Fruit fly (Drosophila melanogaster) whole organism, wandering third instar larva: ENCODE data around the gene Bicra.

Experiments
- Abd-B ChIP-seq: fragments of >200 bp; optimal IDR thresholded peaks from 2 replicates; lab custom pipeline; 2017; ENCODE audit warnings: missing biosample characterization, missing genetic modification characterization
- CG32264 ChIP-seq: fragments of 200-800 bp; sonication (Bioruptor generic); optimal IDR thresholded peaks from 2 replicates; lab custom pipeline; 2016; ENCODE audit warnings: missing biosample characterization, missing genetic modification characterization
- CG9705 ChIP-seq: fragments of 200-800 bp; sonication (Bioruptor generic); optimal IDR thresholded peaks from 2 replicates; lab custom pipeline; 2018; ENCODE audit warnings: missing biosample characterization, mild to moderate bottlenecking, missing genetic modification characterization
- CrebA ChIP-seq: fragments of 200-800 bp; sonication (Bioruptor generic); optimal IDR thresholded peaks from 2 replicates; lab custom pipeline; 2016; ENCODE audit warnings: missing biosample characterization, mild to moderate bottlenecking, missing genetic modification characterization, borderline replicate concordance
- Dfd ChIP-seq: fragments of >200 bp; optimal IDR thresholded peaks from 2 replicates; lab custom pipeline; 2017; ENCODE audit warnings: missing biosample characterization, missing genetic modification characterization
- Dif ChIP-seq: fragments of 200-275, 200-300 bp; sonication (Bioruptor generic); optimal IDR thresholded peaks from 2 replicates; lab custom pipeline; 2018; ENCODE audit warnings: missing biosample characterization, missing genetic modification characterization; ENCODE audit not compliant: partially characterized antibody
- GATAd ChIP-seq: sonication (Bioruptor generic); optimal IDR thresholded peaks from 2 replicates; lab custom pipeline; 2016; ENCODE audit warnings: missing biosample characterization, missing genetic modification characterization
- HLH106 ChIP-seq: fragments of 200-800 bp; optimal IDR thresholded peaks from 3 replicates; lab custom pipeline; 2019; ENCODE audit warnings: missing biosample characterization, mild to moderate bottlenecking, missing genetic modification characterization, moderate library complexity
- Hnf4 ChIP-seq: fragments of 200-800 bp; sonication (Bioruptor generic); optimal IDR thresholded peaks from 2 replicates; lab custom pipeline; 2016; ENCODE audit warnings: missing biosample characterization, mild to moderate bottlenecking, missing genetic modification characterization
- Hr78 ChIP-seq: fragments of >200 bp; optimal IDR thresholded peaks from 2 replicates; lab custom pipeline; 2017; ENCODE audit warnings: missing biosample characterization, missing genetic modification characterization
- Hr83 ChIP-seq: fragments of 200-300 bp; sonication (Bioruptor generic); optimal IDR thresholded peaks from 2 replicates; lab custom pipeline; 2016; ENCODE audit warnings: missing biosample characterization, mild to moderate bottlenecking, missing genetic modification characterization, moderate library complexity; ENCODE audit not compliant: poor library complexity, severe bottlenecking
- Jra ChIP-seq: sonication (Bioruptor generic); optimal IDR thresholded peaks from 2 replicates; lab custom pipeline; 2016; ENCODE audit warnings: missing biosample characterization, missing genetic modification characterization
- Mio ChIP-seq: sonication (Bioruptor generic); optimal IDR thresholded peaks from 2 replicates; lab custom pipeline; 2016; ENCODE audit warnings: missing biosample characterization, missing genetic modification characterization
- Myc ChIP-seq: fragments of >200 bp; optimal IDR thresholded peaks from 2 replicates; lab custom pipeline; 2017
- N ChIP-seq: fragments of >200 bp; optimal IDR thresholded peaks from 2 replicates; lab custom pipeline; 2018; ENCODE audit warnings: missing biosample characterization, missing external identifiers, missing genetic modification characterization
- OdsH ChIP-seq: fragments of 200-800 bp; sonication (Bioruptor generic); optimal IDR thresholded peaks from 2 replicates; lab custom pipeline; 2016; ENCODE audit warnings: missing biosample characterization, mild to moderate bottlenecking, missing genetic modification characterization
- Rel ChIP-seq, 2 experiments: fragments of 200-800 bp; sonication (Bioruptor generic) in 1 of 2; optimal IDR thresholded peaks; 2 replicates in 1 of 2; 3 replicates in 1 of 2; lab custom pipeline; 2016 to 2019; ENCODE audit warnings: mild to moderate bottlenecking in 2 of 2, missing biosample characterization in 2 of 2, missing genetic modification characterization in 2 of 2, moderate library complexity in 1 of 2
- Sp1 ChIP-seq: fragments of 200-800 bp; sonication (Bioruptor generic); optimal IDR thresholded peaks from 3 replicates; lab custom pipeline; 2019; ENCODE audit warnings: missing biosample characterization, mild to moderate bottlenecking, missing genetic modification characterization, moderate library complexity
- Vsx2 ChIP-seq: fragments of 200-300, 225-300 bp; sonication (Bioruptor generic); optimal IDR thresholded peaks from 2 replicates; lab custom pipeline; 2018; ENCODE audit warnings: missing biosample characterization, missing genetic modification characterization; ENCODE audit not compliant: partially characterized antibody
- br ChIP-seq: fragments of 200-800 bp; sonication (Bioruptor generic); optimal IDR thresholded peaks from 2 replicates; lab custom pipeline; 2016; ENCODE audit warnings: missing biosample characterization, missing genetic modification characterization
- brk ChIP-seq: fragments of 200-800 bp; sonication (Bioruptor generic); optimal IDR thresholded peaks from 2 replicates; lab custom pipeline; 2016; ENCODE audit warnings: missing biosample characterization, mild to moderate bottlenecking, missing genetic modification characterization
- dl ChIP-seq, 2 experiments: fragments of 175-275, 200-275 bp in 1 of 2; fragments of 200-275 bp in 1 of 2; sonication (Bioruptor generic); optimal IDR thresholded peaks; lab custom pipeline; 2018; ENCODE audit warnings: mild to moderate bottlenecking in 2 of 2, missing biosample characterization in 2 of 2, missing genetic modification characterization in 2 of 2, moderate library complexity in 2 of 2; ENCODE audit not compliant: partially characterized antibody in 2 of 2, insufficient read depth in 1 of 2
- dmrt93B ChIP-seq: fragments of 200-800 bp; sonication (Bioruptor generic); optimal IDR thresholded peaks from 2 replicates; lab custom pipeline; 2018; ENCODE audit warnings: missing biosample characterization, mild to moderate bottlenecking, missing genetic modification characterization
- dsf ChIP-seq: sonication (Bioruptor generic); optimal IDR thresholded peaks from 2 replicates; lab custom pipeline; 2016; ENCODE audit warnings: missing biosample characterization, missing genetic modification characterization, borderline replicate concordance
- ey ChIP-seq: fragments of 200-800 bp; sonication (Bioruptor generic); optimal IDR thresholded peaks from 2 replicates; lab custom pipeline; 2016; ENCODE audit warnings: missing biosample characterization, missing genetic modification characterization
- foxo ChIP-seq, 2 experiments: fragments of 200-800 bp; sonication (Bioruptor generic); optimal IDR thresholded peaks; 2 replicates in 1 of 2; 3 replicates in 1 of 2; lab custom pipeline; 2016 to 2017; ENCODE audit warnings: missing biosample characterization in 2 of 2, missing genetic modification characterization in 2 of 2
- fru ChIP-seq: fragments of 200-800 bp; sonication (Bioruptor generic); optimal IDR thresholded peaks from 3 replicates; lab custom pipeline; 2016; ENCODE audit warnings: missing biosample characterization, mild to moderate bottlenecking, missing genetic modification characterization
- h ChIP-seq: fragments of 200-800 bp; sonication (Bioruptor generic); optimal IDR thresholded peaks from 3 replicates; lab custom pipeline; 2016; ENCODE audit warnings: missing biosample characterization, mild to moderate bottlenecking, missing genetic modification characterization
- jim ChIP-seq: fragments of 175-275, 200-325 bp; sonication (Bioruptor generic); optimal IDR thresholded peaks from 2 replicates; lab custom pipeline; 2016; ENCODE audit warnings: missing biosample characterization, mild to moderate bottlenecking, missing genetic modification characterization
- lola ChIP-seq: fragments of >200 bp; optimal IDR thresholded peaks from 2 replicates; lab custom pipeline; 2017; ENCODE audit warnings: missing biosample characterization, missing genetic modification characterization
- pan ChIP-seq: fragments of >200 bp; optimal IDR thresholded peaks from 2 replicates; lab custom pipeline; 2017
- psq ChIP-seq: fragments of 200-800 bp; sonication (Bioruptor generic); optimal IDR thresholded peaks from 3 replicates; lab custom pipeline; 2017; ENCODE audit warnings: missing biosample characterization, mild to moderate bottlenecking, missing genetic modification characterization, moderate library complexity
- rgr ChIP-seq: fragments of 200-800 bp; sonication (Bioruptor generic); optimal IDR thresholded peaks from 3 replicates; lab custom pipeline; 2016; ENCODE audit warnings: missing biosample characterization, mild to moderate bottlenecking, missing genetic modification characterization
- sage ChIP-seq: fragments of 200-800 bp; sonication (Bioruptor generic); optimal IDR thresholded peaks from 2 replicates; lab custom pipeline; 2016; ENCODE audit warnings: missing biosample characterization, mild to moderate bottlenecking, missing genetic modification characterization
- sv ChIP-seq: fragments of 200-800 bp; sonication (Bioruptor generic); optimal IDR thresholded peaks from 3 replicates; lab custom pipeline; 2016; ENCODE audit warnings: missing biosample characterization, missing genetic modification characterization
- tai ChIP-seq: sonication (Bioruptor generic); optimal IDR thresholded peaks from 2 replicates; lab custom pipeline; 2016; ENCODE audit warnings: missing biosample characterization, missing genetic modification characterization
- usp ChIP-seq: fragments of >200 bp; optimal IDR thresholded peaks from 2 replicates; lab custom pipeline; 2017; ENCODE audit warnings: missing biosample characterization, missing genetic modification characterization
- woc ChIP-seq: sonication (Bioruptor generic); optimal IDR thresholded peaks from 2 replicates; lab custom pipeline; 2016; ENCODE audit warnings: missing biosample characterization, mild to moderate bottlenecking, missing genetic modification characterization

The Bicra gene

DNA sequence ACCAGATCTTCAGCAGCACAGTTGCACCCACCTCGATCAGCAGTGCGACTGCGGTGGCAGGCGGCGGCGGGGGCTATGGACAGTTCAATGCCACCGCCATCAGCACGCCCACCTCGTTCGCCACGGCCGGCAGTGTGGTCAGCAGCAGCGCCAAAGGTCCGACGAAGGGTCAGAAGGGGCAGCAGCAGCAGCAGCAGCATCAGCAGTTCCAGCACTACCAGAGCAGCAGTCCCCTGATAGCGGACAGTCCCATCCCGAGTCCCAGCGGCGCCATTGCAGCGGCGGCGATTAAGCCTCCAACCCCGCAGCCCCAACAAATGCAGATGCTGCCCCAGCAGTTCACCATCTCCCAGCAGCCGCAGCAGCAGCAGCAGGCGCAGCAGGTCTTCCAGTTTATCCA is 35.2 kb downstream of the Bicra start:
- TF ChIP-seq tai (GFP tag; lab: Kevin White, UChicago) (no peak), Dfd (GFP tag; lab: Kevin White, UChicago) (peak; percentile 74)

DNA sequence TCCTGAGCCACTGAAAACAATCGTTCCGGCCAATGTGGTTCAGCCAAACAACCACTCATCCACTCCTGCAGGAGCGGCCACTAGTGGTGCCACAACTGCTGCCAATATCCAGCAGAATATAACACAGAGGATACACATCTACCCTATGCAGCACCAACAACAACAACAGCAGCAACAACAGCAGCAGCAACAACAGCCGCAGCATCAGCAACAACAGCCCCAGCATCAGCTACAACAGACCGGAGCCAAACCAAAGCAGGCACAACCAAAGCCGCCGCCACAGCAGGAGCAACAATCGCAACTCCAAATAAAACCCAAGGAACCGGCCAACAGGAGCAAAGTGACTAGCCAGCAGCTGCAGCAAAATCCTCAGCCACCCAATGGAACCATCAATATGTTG is 40.4 kb downstream of the Bicra start:
- peak; percentile 90 for TF ChIP-seq Dfd (GFP tag; lab: Kevin White, UChicago)
- no peak for TF ChIP-seq Rel (GFP tag; optimal IDR thresholded peaks at IDR 0.05; lab: Kevin White, UChicago)
- no peak for TF ChIP-seq Rel (tag; optimal IDR thresholded peaks at IDR 0.05; lab: Kevin White, UChicago)
- TF ChIP-seq CG9705 (GFP tag; lab: Kevin White, UChicago) = no peak
- TF ChIP-seq Jra (GFP tag; lab: Kevin White, UChicago) = no peak
- TF ChIP-seq Hnf4 (GFP tag; lab: Kevin White, UChicago) = no peak
- TF ChIP-seq N = no peak

DNA sequence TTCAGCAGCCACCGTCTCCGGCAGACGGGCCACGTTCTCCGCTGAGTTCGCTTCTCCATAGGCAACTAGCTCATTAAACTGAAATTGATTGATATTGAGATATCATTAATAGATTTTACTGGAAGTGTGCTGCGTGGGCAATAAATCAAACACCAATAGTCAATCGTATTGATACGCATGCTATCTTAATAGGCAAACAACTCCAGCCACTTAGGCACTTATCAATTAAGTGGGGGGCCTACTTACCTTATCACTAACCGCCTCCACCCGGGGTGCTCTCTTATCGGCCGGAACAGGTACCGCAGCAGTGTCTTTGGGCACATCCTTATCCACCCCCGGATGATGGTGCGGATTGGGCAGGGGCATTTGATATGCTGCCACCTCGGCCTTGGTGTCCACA is 49.0 kb downstream of the Bicra start:
- TF ChIP-seq Jra (GFP tag; lab: Kevin White, UChicago) (no peak), Dfd (GFP tag; lab: Kevin White, UChicago) (no peak), h (GFP tag; lab: Kevin White, UChicago) (peak; percentile 85), dsf (GFP tag; lab: Kevin White, UChicago) (no peak), CrebA (no peak)

DNA sequence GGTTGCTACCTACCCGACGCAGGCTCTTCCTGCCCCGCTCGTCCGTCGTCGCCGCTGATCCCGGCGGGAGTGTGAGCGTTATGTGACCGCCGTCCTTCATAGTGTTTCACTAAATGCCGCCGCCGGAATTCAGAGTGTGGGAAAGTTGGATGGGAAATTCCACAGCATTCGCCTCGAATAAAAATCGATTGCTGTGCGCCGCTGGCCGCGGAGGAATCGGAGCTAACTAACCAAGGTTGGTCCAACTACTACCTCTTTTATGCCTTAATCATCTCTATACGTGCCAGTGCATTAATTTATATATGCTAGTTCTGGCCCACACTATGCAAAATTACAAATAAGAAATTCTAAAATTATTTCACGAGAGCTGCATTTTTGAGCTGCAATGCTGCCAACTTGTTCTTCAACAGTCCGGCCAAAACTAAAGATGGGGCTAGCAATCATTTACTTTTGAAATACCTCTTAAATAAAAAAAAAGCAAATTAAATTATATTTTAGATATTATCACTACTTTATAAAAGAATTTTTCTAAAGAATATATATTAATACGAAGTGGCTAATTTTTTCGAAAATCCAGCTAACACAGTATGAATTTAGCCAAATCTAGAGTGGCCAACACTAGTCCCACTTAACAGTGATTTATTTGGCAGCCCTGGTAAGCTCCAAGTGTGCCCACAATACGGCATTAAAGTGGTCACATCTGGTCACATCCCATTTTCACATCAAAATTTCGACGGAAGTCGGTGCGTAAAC is 49.7 kb downstream of the Bicra start, which contains the start of the genes alpha-Man-Ib and Pdhb:
TSS of gene alpha-Man-Ib (minus strand) at position 425 of the 753 bp plus-strand sequence.
TSS of gene Pdhb (plus strand) at position 674 of the 753 bp plus-strand sequence.
- no peak for TF ChIP-seq Dif (GFP tag; lab: Kevin White, UChicago)
- peak; percentile 69 for TF ChIP-seq CG9705 (GFP tag; lab: Kevin White, UChicago)
- TF ChIP-seq dsf (GFP tag; lab: Kevin White, UChicago) = no peak
- TF ChIP-seq sv (GFP tag; lab: Kevin White, UChicago) = peak; percentile 76
- TF ChIP-seq N = no peak
- TF ChIP-seq Rel (GFP tag; optimal IDR thresholded peaks at IDR 0.05; lab: Kevin White, UChicago) = no peak
- TF ChIP-seq Rel (tag; optimal IDR thresholded peaks at IDR 0.05; lab: Kevin White, UChicago) = peak; percentile 43
- TF ChIP-seq Jra (GFP tag; lab: Kevin White, UChicago) = no peak
- TF ChIP-seq br (GFP tag; lab: Kevin White, UChicago) = peak; percentile 12
- TF ChIP-seq foxo (GFP tag; optimal IDR thresholded peaks at IDR 0.05; lab: Kevin White, UChicago) = peak in 1 of 2 experiments; percentile 80
- no peak for TF ChIP-seq Hr83 (GFP tag; lab: Kevin White, UChicago)
- TF ChIP-seq Hnf4 (GFP tag; lab: Kevin White, UChicago) = no peak
- no peak for TF ChIP-seq Vsx2 (GFP tag; lab: Kevin White, UChicago)
- TF ChIP-seq lola (GFP tag; lab: Kevin White, UChicago) = no peak
- TF ChIP-seq GATAd = no peak
- TF ChIP-seq sage (GFP tag; lab: Kevin White, UChicago) = no peak
- no peak for TF ChIP-seq Dfd (GFP tag; lab: Kevin White, UChicago)
- TF ChIP-seq HLH106 (tag; lab: Kevin White, UChicago) = peak; percentile 80
- no peak for TF ChIP-seq Hr78 (GFP tag; lab: Kevin White, UChicago)
- no peak for TF ChIP-seq tai (GFP tag; lab: Kevin White, UChicago)
- TF ChIP-seq fru = no peak
- TF ChIP-seq Sp1 (GFP tag; lab: Kevin White, UChicago) = peak; percentile 72
- peak; percentile 53 for TF ChIP-seq OdsH
- TF ChIP-seq psq = peak; percentile 50
- TF ChIP-seq woc = peak; percentile 77
- no peak for TF ChIP-seq dl (GFP tag; optimal IDR thresholded peaks at IDR 0.05; lab: Kevin White, UChicago; ENCODE audit: insufficient read depth in 1 of 2, partially characterized antibody in 2 of 2)
- peak; percentile 77 for TF ChIP-seq h (GFP tag; lab: Kevin White, UChicago)
- no peak for TF ChIP-seq pan (lab: Kevin White, UChicago)
- TF ChIP-seq ey (GFP tag; lab: Kevin White, UChicago) = peak; percentile 40
- TF ChIP-seq CG32264 = no peak
- TF ChIP-seq rgr (GFP tag; lab: Kevin White, UChicago) = no peak
- TF ChIP-seq Myc = peak; percentile 83
- TF ChIP-seq CrebA = no peak
- TF ChIP-seq dmrt93B = no peak
- TF ChIP-seq usp (GFP tag; lab: Kevin White, UChicago) = no peak
- no peak for TF ChIP-seq Mio (GFP tag; lab: Kevin White, UChicago)
- TF ChIP-seq brk (GFP tag; lab: Kevin White, UChicago) = no peak
- TF ChIP-seq Abd-B (GFP tag; lab: Kevin White, UChicago) = no peak
- TF ChIP-seq jim (GFP tag; lab: Kevin White, UChicago) = no peak
